Worm (Caenorhabditis elegans) whole organism, midembryonic: Measurements from ENCODE around the gene srz-103.

Experiments used
- T22C8.4 ChIP-seq: fragments of 200-800 bp; sonication (Bioruptor generic); IDR thresholded peaks from 2 replicates; pipeline ENCODE4 v1.3.6; 2022; ENCODE audit warnings: missing genetic modification characterization, missing compliant biosample characterization
- cog-1 ChIP-seq: sonication (generic microtip); optimal IDR thresholded peaks from 2 replicates; lab custom pipeline; 2016; ENCODE audit warnings: missing genetic modification characterization, missing compliant biosample characterization
- flt-1 ChIP-seq: fragments of 200-800 bp; sonication (Bioruptor generic); IDR thresholded peaks from 2 replicates; pipeline ENCODE4 v1.3.6; 2022; ENCODE audit warnings: missing genetic modification characterization, missing compliant biosample characterization
- klf-2 ChIP-seq: fragments of 200-800 bp; sonication (Bioruptor generic); conservative IDR thresholded peaks from 2 replicates; pipeline ENCODE4 v1.3.6; 2022; ENCODE audit warnings: missing genetic modification reagents, missing genetic modification characterization, missing compliant biosample characterization
- med-1 ChIP-seq: sonication (generic microtip); optimal IDR thresholded peaks from 2 replicates; lab custom pipeline; 2017; ENCODE audit warnings: missing genetic modification characterization, mild to moderate bottlenecking, missing compliant biosample characterization, antibody characterized with exemption, missing genetic modification reagents; ENCODE audit not compliant: insufficient read depth
- ref-1 ChIP-seq: fragments of 200-800 bp; sonication (Bioruptor generic); conservative IDR thresholded peaks from 2 replicates; pipeline ENCODE4 v1.3.6; 2022; ENCODE audit warnings: missing genetic modification reagents, missing genetic modification characterization, missing compliant biosample characterization
- tab-1 ChIP-seq: fragments of 200-800 bp; sonication (Bioruptor generic); IDR thresholded peaks from 2 replicates; pipeline ENCODE4 v1.3.6; 2022; ENCODE audit warnings: missing genetic modification characterization, missing compliant biosample characterization
- ztf-23 ChIP-seq: fragments of 200-800 bp; sonication (Bioruptor generic); IDR thresholded peaks from 2 replicates; pipeline ENCODE4 v1.3.6; 2022; ENCODE audit warnings: missing genetic modification reagents, missing genetic modification characterization, missing compliant biosample characterization
- ztf-29 ChIP-seq: fragments of 200-800 bp; sonication (Bioruptor generic); IDR thresholded peaks from 2 replicates; pipeline ENCODE4 v1.3.6; 2022; ENCODE audit warnings: missing genetic modification reagents, missing genetic modification characterization, missing compliant biosample characterization

ce11 chrV:16645201-16645940 lies 33.8 kb downstream of the srz-103 start, which contains the start of gene W06G6.17:
- no peak for TF ChIP-seq ztf-23 (GFP tag; lab: Robert Waterston, UW)
- TF ChIP-seq tab-1 (GFP tag; lab: Robert Waterston, UW), result no peak
- no peak for TF ChIP-seq ref-1
- no peak for TF ChIP-seq flt-1 (GFP tag; lab: Robert Waterston, UW)
- no peak for TF ChIP-seq ztf-29 (GFP tag; lab: Robert Waterston, UW)
- TF ChIP-seq med-1, result no peak
- TF ChIP-seq cog-1 (tag; lab: Kevin White, UChicago), result no peak
- no peak for TF ChIP-seq T22C8.4 (GFP tag; lab: Robert Waterston, UW)
- no peak for TF ChIP-seq klf-2 (GFP tag; lab: Robert Waterston, UW)
